Worm (Caenorhabditis elegans): Measurements from ENCODE around the gene K09A11.1.
A peak's percentile ranks its signal among the peaks of the same experiment; 100 is the strongest.

Gene K09A11.1

DNA sequence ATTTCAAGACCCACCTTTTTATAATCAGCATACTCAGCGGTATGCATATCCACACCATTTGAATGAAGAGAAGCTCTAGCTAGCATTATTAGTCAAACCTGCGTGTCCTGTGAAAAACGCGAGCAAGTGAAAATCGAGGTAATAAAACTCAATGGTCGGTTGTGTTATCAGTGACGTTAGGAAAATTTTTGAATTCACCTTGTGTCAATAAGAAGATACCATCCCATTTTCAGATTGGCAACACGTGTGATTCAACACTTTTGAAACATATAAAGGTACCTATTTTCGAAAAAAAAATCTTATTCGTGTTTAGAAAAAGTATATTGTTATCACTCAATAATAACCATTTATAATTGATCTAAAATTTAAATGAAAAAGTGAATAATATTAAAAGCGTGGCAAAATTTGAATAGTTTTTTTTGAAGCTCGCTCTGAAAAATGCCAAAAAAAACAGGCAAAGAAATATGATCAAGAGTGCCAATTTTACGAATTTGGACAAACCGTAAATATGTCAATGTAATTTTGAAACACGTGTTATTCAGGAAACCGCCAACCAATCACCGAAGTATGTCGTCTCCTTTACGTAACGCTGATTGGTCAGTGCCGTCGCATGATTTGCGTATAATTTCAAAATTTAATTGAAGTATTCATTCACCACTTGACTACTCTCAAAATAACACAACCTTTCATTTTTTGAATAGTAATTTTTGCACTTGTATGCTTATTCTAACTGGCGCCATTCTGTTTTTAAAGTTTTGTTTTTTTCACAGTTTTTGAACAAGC, 49.5 kb downstream of the K09A11.1 start, which contains the start of gene F46G10.1:
TSS of gene F46G10.1 (minus strand) at position 115 of the 783 bp plus-strand sequence.
- TF ChIP-seq nfya-1 (tag; optimal IDR thresholded peaks at IDR 0.05) = peak; percentile 30
- TF ChIP-seq ceh-19 (GFP tag; optimal IDR thresholded peaks at IDR 0.05) = no peak

Data from whole organism, late embryonic.